Worm (Caenorhabditis elegans): Measurements from ENCODE around the gene ubxn-6.

The ubxn-6 gene

ce11 chrIV:4809397-4809796 is at the start of gene ubxn-6:
ubxn-6 (minus strand) TSS chrIV:4809497.
- TF ChIP-seq hlh-30 (tag; optimal IDR thresholded peaks at IDR 0.05; ENCODE audit: insufficient read depth) (no peak), fkh-6 (tag; optimal IDR thresholded peaks at IDR 0.05) (no peak), ama-1 (optimal IDR thresholded peaks at IDR 0.05) (no peak), fkh-10 (GFP tag; optimal IDR thresholded peaks at IDR 0.05) (no peak), syd-9 (tag; optimal IDR thresholded peaks at IDR 0.05) (no peak), hlh-8 (tag; optimal IDR thresholded peaks at IDR 0.05) (no peak), ttx-3 (tag; optimal IDR thresholded peaks at IDR 0.05) (no peak), nhr-11 (tag; optimal IDR thresholded peaks at IDR 0.05) (no peak), elt-2 (tag; optimal IDR thresholded peaks at IDR 0.05) (no peak), hlh-13 (GFP tag; optimal IDR thresholded peaks at IDR 0.05) (no peak), tbx-2 (tag; optimal IDR thresholded peaks at IDR 0.05) (no peak)

- TF ChIP-seq fkh-6 (tag; optimal IDR thresholded peaks at IDR 0.05) (no peak), ceh-19 (GFP tag; optimal IDR thresholded peaks at IDR 0.05) (no peak), lin-11 (tag; optimal IDR thresholded peaks at IDR 0.05) (no peak), C08G9.2 (tag; optimal IDR thresholded peaks at IDR 0.05) (no peak), fkh-10 (GFP tag; optimal IDR thresholded peaks at IDR 0.05) (no peak), unc-42 (tag; optimal IDR thresholded peaks at IDR 0.05) (no peak), ceh-9 (tag; optimal IDR thresholded peaks at IDR 0.05) (no peak)
Observed at ce11 chrIV:4858573-4858972, 49.3 kb upstream of the ubxn-6 start, which contains the start of gene Y17G9A.3. Y17G9A.3 (minus strand) TSS chrIV:4858673.

DNA sequence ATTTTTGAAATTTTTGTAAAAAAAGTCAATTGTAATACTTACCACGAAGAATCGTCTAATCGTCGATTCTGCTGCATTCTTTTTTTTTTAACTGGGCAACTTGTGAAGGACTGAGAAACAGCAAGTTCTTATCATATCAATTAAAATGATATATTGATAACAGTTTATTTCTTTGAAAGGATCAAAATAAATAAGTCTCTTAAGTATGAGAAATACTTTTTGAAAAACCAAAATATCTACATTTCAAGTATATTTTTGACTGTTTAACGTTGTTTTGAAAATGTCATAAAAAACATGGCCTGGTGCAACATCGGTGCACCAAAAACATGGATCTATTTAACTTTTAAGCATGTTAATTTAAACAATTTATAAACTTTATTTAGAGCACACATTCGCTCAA is 46.9 kb upstream of the ubxn-6 start, which contains the start of gene Y17G9A.2:
Gene Y17G9A.2 (minus strand): TSS at position 101 of the 400 bp plus-strand sequence.
- TF ChIP-seq pha-2 (tag; optimal IDR thresholded peaks at IDR 0.05) (no peak), pat-9 (tag; optimal IDR thresholded peaks at IDR 0.05) (no peak), hlh-15 (tag; optimal IDR thresholded peaks at IDR 0.05) (no peak), sdc-2 (tag; optimal IDR thresholded peaks at IDR 0.05) (no peak), gmeb-2 (tag; optimal IDR thresholded peaks at IDR 0.05) (no peak), unc-42 (tag; optimal IDR thresholded peaks at IDR 0.05) (no peak), unc-55 (GFP tag; optimal IDR thresholded peaks at IDR 0.05) (no peak), ceh-6 (GFP tag; optimal IDR thresholded peaks at IDR 0.05) (no peak), tbx-2 (tag; optimal IDR thresholded peaks at IDR 0.05) (no peak), ahr-1 (tag; optimal IDR thresholded peaks at IDR 0.05) (no peak), Y22D7AL.16 (tag; optimal IDR thresholded peaks at IDR 0.05) (no peak), fax-1 (tag; optimal IDR thresholded peaks at IDR 0.05) (no peak)

- TF ChIP-seq sox-4 (tag; optimal IDR thresholded peaks at IDR 0.05) (no peak), ttx-3 (tag; optimal IDR thresholded peaks at IDR 0.05) (no peak), tbx-7 (tag; optimal IDR thresholded peaks at IDR 0.05) (no peak), pag-3 (tag; optimal IDR thresholded peaks at IDR 0.05; ENCODE audit: borderline replicate concordance) (no peak), hlh-30 (tag; optimal IDR thresholded peaks at IDR 0.05; ENCODE audit: insufficient read depth) (no peak), ceh-48 (tag; optimal IDR thresholded peaks at IDR 0.05) (no peak), pha-2 (tag; optimal IDR thresholded peaks at IDR 0.05) (no peak), ceh-18 (tag; optimal IDR thresholded peaks at IDR 0.05) (no peak)
Observed at ce11 chrIV:4846793-4847192, 37.5 kb upstream of the ubxn-6 start, which contains the start of gene tat-2. tat-2 (minus strand) TSS chrIV:4846893.

DNA sequence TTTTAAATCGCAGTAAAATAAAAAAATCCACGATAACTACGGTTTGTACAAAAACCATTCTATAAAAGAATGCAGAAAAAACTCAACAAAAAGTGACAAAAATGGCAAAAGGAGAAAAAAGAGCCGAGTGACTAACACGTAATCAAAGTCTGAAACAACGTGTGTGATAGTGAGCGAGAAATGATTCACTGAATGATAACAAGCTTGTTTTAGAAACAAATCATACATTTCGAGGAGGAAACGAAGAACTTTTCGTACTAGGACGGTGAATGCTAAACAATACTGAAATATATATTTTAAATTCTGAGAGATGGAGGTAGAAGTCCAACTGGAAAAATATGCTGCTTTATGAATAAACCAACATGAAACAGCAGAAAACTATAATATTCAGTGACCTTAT is 32.7 kb upstream of the ubxn-6 start:
- TF ChIP-seq mec-3 (tag; optimal IDR thresholded peaks at IDR 0.05; ENCODE audit: borderline replicate concordance) (no peak), ceh-31 (tag; optimal IDR thresholded peaks at IDR 0.05) (no peak), pqm-1 (tag; optimal IDR thresholded peaks at IDR 0.05) (no peak), fax-1 (tag; optimal IDR thresholded peaks at IDR 0.05) (no peak), F13H6.1 (tag; optimal IDR thresholded peaks at IDR 0.05) (no peak), rnt-1 (tag; optimal IDR thresholded peaks at IDR 0.05) (no peak), ets-4 (tag; optimal IDR thresholded peaks at IDR 0.05) (no peak), lim-6 (tag; optimal IDR thresholded peaks at IDR 0.05) (no peak), dmd-4 (tag; optimal IDR thresholded peaks at IDR 0.05; ENCODE audit: borderline replicate concordance) (no peak), ref-2 (tag; optimal IDR thresholded peaks at IDR 0.05) (no peak), pros-1 (tag; optimal IDR thresholded peaks at IDR 0.05) (no peak), unc-42 (tag; optimal IDR thresholded peaks at IDR 0.05) (no peak), npax-4 (tag; optimal IDR thresholded peaks at IDR 0.05) (no peak), zip-5 (tag; optimal IDR thresholded peaks at IDR 0.05) (no peak), K02D7.2 (tag; optimal IDR thresholded peaks at IDR 0.05) (no peak), ceh-18 (tag; optimal IDR thresholded peaks at IDR 0.05) (no peak), ceh-24 (tag; optimal IDR thresholded peaks at IDR 0.05) (no peak), hlh-30 (tag; optimal IDR thresholded peaks at IDR 0.05; ENCODE audit: insufficient read depth) (no peak), hlh-6 (tag; optimal IDR thresholded peaks at IDR 0.05) (no peak)

Data from whole organism, late embryonic.